Fruit fly (Drosophila melanogaster): Measurements from ENCODE around the gene Nepl17.

Nepl17 gene

dm6 chr3R:28887559-28888432, 15.1 kb downstream of the Nepl17 start, which contains the start of the genes CG33203 and Doa (continued):
- TF ChIP-seq CG16813 (GFP tag; IDR thresholded peaks at IDR 0.05; ENCODE audit: partially characterized antibody) (peak; percentile 86), vvl (GFP tag; IDR thresholded peaks at IDR 0.05) (peak; percentile 52; the same call in 1 of the 2 replicates), lilli (GFP tag; optimal IDR thresholded peaks at IDR 0.05) (peak; percentile 67), fd96Cb (tag; optimal IDR thresholded peaks at IDR 0.05) (no peak), CG15073 (GFP tag; optimal IDR thresholded peaks at IDR 0.05) (no peak), grau (tag; optimal IDR thresholded peaks at IDR 0.05) (peak; percentile 33), Atf6 (GFP tag; IDR thresholded peaks at IDR 0.05) (0 out of 2 replicates have a peak, but pooled peaks have one; percentile 26), unc-4 (GFP tag; IDR thresholded peaks at IDR 0.05; ENCODE audit: partially characterized antibody) (peak; percentile 87), CG2116 (GFP tag; optimal IDR thresholded peaks at IDR 0.05) (peak; percentile 100), dysf (GFP tag; IDR thresholded peaks at IDR 0.05) (0 out of 3 replicates have a peak, but pooled peaks have one; percentile 29), onecut (GFP tag; IDR thresholded peaks at IDR 0.05) (no peak), hb (GFP tag; IDR thresholded peaks at IDR 0.05; ENCODE audit: partially characterized antibody) (peak; percentile 82; the same call in 2 of the 3 replicates), vfl (GFP tag; optimal IDR thresholded peaks at IDR 0.05) (peak; percentile 46), CG14441 (GFP tag; IDR thresholded peaks at IDR 0.05) (peak; percentile 44; the same call in 1 of the 2 replicates), fd3F (GFP tag; optimal IDR thresholded peaks at IDR 0.05) (no peak), wek (GFP tag; optimal IDR thresholded peaks at IDR 0.05) (peak; percentile 76), ftz-f1 (GFP tag; optimal IDR thresholded peaks at IDR 0.05) (no peak), NfI (GFP tag; optimal IDR thresholded peaks at IDR 0.05) (peak; percentile 32), bigmax (GFP tag; optimal IDR thresholded peaks at IDR 0.05) (no peak), scrt (GFP tag; optimal IDR thresholded peaks at IDR 0.05) (no peak), Sox100B (GFP tag; optimal IDR thresholded peaks at IDR 0.05) (no peak), Atf3 (GFP tag; optimal IDR thresholded peaks at IDR 0.05) (peak; percentile 1), CG17829 (tag; optimal IDR thresholded peaks at IDR 0.05) (peak; percentile 46), sima (GFP tag; optimal IDR thresholded peaks at IDR 0.05) (peak; percentile 39), ewg (GFP tag; optimal IDR thresholded peaks at IDR 0.05) (peak; percentile 100), pum (GFP tag; optimal IDR thresholded peaks at IDR 0.05) (peak; percentile 68), E2f2 (GFP tag; IDR thresholded peaks at IDR 0.05) (peak; percentile 99), Atf-2 (GFP tag; optimal IDR thresholded peaks at IDR 0.05) (no peak), Hr39 (optimal IDR thresholded peaks at IDR 0.05) (no peak), Xrp1 (GFP tag; IDR thresholded peaks at IDR 0.05) (peak; percentile 14; the same call in 1 of the 2 replicates), crc (GFP tag; optimal IDR thresholded peaks at IDR 0.05) (peak; percentile 32), CG12391 (tag; optimal IDR thresholded peaks at IDR 0.05) (peak; percentile 28), CG10147 (GFP tag; optimal IDR thresholded peaks at IDR 0.05) (no peak), Ssrp (tag; optimal IDR thresholded peaks at IDR 0.05) (no peak), Trl (optimal IDR thresholded peaks at IDR 0.05) (no peak), Trl (GFP tag; optimal IDR thresholded peaks at IDR 0.05) (peak; percentile 47), insv (GFP tag; optimal IDR thresholded peaks at IDR 0.05) (peak in 1 of 2 experiments; percentile 21), Doc3 (GFP tag; IDR thresholded peaks at IDR 0.05; ENCODE audit: partially characterized antibody) (peak; percentile 78), sd (tag; optimal IDR thresholded peaks at IDR 0.05) (peak; percentile 19), HLH4C (GFP tag; IDR thresholded peaks at IDR 0.05; ENCODE audit: partially characterized antibody) (peak; percentile 81), CG31365 (tag; optimal IDR thresholded peaks at IDR 0.05) (no peak), Stat92E (GFP tag; optimal IDR thresholded peaks at IDR 0.05) (peak in 1 of 3 experiments; percentile 22), gfzf (GFP tag; optimal IDR thresholded peaks at IDR 0.05) (peak; percentile 29), Camta (GFP tag; optimal IDR thresholded peaks at IDR 0.05) (peak; percentile 62), CG10321 (GFP tag; IDR thresholded peaks at IDR 0.05) (no peak), PHDP (tag; optimal IDR thresholded peaks at IDR 0.05) (peak; percentile 24), CG4360 (GFP tag; IDR thresholded peaks at IDR 0.05) (0 out of 2 replicates have a peak, but pooled peaks have one; percentile 13), Hr3 (GFP tag; optimal IDR thresholded peaks at IDR 0.05) (peak; percentile 40)
